Fruit fly (Drosophila melanogaster): Measurements from ENCODE around the gene Mau2.

Gene Mau2

DNA sequence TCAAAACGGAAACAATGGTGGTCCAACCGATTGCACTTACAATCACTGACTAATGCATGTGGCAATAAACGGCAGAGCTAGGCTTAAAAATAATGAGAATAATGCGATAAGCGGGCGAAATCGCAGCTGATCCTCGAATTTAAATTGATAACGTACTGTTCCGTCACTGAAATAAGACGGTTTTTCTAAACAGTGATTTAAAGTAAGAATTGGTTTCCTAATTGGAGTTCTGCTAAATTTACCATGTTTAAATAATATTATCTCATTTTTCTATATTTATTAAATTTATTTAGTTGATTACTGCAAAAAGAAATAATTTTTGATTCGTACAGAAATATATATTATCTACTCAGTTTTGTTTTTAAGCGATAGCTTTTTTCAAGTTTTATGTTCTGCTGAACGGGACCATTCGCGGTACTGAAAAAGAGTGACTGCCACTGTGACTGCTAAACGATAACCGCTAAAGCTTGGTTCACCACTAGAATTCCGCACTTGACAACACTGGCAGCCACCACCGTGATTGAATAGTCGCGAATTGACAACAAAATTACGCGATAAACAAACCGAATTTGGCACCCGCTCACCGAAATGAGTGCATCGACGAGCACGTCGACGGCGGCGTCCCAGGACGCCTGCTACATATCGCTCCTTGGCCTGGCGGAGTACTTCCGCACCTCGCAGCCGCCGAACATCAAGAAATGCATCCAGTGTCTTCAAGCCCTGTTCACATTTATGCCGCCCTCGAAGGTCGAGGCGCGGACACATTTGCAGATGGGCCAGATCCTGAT, at the start of gene Mau2, which contains the start of gene Spn88Eb:
TSS of gene Mau2 (plus strand) at position 493 of the 788 bp plus-strand sequence.
TSS of gene Spn88Eb (minus strand) at position 51 of the 788 bp plus-strand sequence.
- peak in 1 of 2 experiments; percentile 24 for TF ChIP-seq CTCF (optimal IDR thresholded peaks at IDR 0.05)
- TF ChIP-seq CG8478 (optimal IDR thresholded peaks at IDR 0.05) = no peak

DNA sequence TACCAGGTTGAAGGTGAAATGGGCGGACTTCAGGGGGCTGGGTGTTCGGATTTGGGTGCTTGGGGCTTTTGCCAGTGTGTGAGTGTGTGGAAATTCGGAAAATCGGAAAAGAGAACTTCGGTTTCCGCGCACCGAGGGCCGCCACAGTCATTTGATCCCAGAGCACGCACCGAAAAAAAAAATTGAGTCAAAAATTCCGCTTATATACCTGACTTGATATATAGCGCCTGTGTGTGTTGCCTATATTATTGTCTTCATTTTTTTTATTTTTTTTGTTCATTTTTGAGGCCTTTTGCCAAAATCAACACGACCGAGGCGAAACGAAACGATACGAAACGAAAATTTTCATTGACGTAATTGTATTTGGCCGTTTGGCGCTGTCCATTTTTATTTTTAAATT, 31.8 kb upstream of the Mau2 start:
- no peak for TF ChIP-seq CG8478 (optimal IDR thresholded peaks at IDR 0.05)
- TF ChIP-seq CTCF (optimal IDR thresholded peaks at IDR 0.05) = no peak

DNA sequence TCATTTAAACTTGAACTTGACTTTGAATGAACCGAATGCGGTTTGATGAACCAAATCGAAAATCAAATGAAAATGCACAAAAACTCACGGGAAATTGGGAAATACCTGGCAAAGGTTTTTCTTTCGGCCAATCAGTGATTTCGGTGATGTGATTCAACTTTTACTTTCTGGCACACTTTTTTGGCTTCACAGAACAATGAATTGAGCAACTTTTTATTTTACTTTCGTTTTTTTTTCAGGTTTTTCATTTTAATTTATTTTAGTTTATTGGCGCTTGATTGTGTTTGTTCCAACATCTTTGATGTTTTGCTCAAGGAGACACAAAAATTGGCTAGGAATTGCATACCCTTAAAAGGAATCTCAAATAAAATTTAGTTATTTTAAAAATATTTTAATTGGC, 27.5 kb upstream of the Mau2 start, which contains the start of gene Mf:
TSS of gene Mf (minus strand) at position 44 of the 400 bp plus-strand sequence.
- TF ChIP-seq CTCF (optimal IDR thresholded peaks at IDR 0.05) = no peak
- TF ChIP-seq CG8478 (optimal IDR thresholded peaks at IDR 0.05) = no peak

DNA sequence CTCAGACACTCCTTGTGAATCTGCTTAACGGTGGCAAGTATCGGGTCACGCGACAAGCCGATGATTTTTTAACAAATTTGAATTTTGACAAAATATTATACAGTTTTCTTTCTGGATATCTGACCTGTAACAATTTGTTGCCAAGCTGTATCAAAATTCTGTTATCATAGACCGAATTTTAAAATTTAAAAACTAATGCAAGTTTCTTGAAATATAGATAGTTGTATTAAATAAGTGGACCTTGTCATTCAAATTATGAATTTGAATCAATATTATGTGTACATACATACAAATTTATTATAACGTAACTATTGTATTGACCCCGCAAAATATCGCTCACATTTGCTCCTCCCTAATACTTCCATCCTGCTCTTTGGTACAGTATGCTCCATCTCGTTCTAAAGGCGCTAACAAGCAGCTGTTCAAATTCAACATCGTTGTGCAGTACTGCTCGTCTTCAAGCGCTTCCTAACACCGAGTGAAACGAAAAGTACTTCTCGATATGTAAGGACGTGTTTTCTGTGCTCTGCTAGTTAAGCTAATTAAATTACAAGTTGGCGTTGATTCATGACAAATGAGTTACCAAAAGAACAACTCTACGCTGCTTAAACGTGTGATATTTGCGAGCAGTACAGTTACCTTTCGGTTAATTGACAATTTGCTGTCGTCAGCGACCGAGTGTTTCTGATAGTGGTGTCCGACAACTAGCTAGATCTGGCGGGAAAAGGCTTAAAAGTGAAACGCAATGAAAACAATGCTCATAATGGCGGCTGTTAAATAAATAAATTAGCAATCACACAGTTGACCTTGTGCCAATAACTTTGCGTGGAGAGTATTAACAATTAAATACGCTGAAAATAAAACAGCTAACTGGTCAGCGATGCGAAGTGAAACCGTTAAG, 12.6 kb upstream of the Mau2 start, which contains the start of the genes Kpc1 and CG42542:
TSS of gene Kpc1 (minus strand) at position 77 of the 901 bp plus-strand sequence.
TSS of gene CG42542 (plus strand) at position 465 of the 901 bp plus-strand sequence.
- TF ChIP-seq CTCF (optimal IDR thresholded peaks at IDR 0.05) (no peak), CG8478 (optimal IDR thresholded peaks at IDR 0.05) (no peak)

DNA sequence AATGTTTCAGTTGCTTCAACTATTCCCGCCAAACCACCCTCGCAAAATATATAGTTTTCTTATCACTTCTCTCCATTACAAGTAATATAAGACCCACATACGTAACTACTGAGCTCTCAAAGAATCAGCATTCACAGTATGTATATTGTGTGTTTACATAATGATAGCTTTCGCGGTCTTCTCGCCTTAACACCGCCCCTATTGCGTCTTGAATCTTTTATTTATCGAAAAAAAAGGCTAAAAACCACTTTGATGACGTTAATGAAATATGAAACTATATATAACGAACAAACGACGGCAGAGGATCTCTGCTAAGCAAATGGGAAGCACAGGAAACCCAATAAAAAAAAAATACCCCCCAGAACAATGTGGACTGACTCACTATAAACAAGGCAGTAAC, 11.6 kb upstream of the Mau2 start:
- TF ChIP-seq CTCF (optimal IDR thresholded peaks at IDR 0.05) = no peak
- no peak for TF ChIP-seq CG8478 (optimal IDR thresholded peaks at IDR 0.05)

DNA sequence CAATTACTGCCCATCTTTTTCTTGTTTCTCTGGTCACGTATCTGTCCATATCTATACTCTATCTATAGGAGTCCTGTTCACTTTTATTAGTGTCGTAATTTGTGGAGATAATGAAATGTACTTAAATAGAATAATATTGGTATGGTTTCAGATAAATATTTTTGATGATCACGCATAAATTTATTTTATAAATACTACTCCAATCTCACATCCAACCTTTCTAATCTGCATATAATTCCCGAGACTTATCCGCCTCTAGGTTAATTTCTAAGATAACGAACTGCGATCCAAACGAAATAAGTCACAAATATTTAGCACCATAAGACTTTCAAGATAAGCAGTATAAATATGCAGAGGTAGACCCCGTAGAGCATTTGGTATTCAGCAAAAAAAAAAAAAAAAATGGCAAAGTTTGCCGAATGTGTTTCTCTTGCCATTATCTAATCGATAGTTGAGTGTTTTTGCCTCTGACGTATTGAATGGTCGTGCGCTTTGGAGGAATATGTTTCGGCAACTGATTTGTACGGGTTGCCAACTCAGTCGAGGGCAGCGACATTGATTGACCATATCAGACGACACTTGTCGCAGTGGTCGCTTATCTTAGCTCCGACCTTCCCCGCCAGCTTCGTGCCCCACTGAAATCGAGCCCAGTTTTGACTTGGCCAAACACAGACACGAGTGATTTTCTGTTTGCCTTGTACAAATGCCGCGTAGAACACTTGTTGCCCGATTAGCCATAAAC, 10.8 kb upstream of the Mau2 start:
- TF ChIP-seq CG8478 (optimal IDR thresholded peaks at IDR 0.05) (no peak), CTCF (optimal IDR thresholded peaks at IDR 0.05) (no peak)

DNA sequence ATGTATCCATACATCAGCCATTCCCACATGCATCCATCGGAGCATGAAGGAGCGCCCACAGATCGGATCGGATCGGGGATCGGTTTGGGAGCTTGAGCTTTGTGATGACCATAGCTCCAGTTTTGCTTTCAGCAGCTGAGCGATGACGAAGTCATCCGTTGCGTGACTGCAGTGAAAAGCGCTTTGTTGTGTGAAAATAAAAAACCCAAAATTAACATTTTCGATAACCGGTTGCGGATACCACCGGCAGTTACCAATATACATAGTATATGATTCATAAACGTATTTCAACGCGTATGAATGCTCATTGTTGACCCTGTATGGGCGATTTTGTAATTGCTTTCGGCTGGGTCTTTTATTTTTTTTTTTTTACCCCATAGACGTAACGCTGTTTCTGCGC, 3.8 kb upstream of the Mau2 start:
- TF ChIP-seq CTCF (optimal IDR thresholded peaks at IDR 0.05) = no peak
- TF ChIP-seq CG8478 (optimal IDR thresholded peaks at IDR 0.05) = no peak

DNA sequence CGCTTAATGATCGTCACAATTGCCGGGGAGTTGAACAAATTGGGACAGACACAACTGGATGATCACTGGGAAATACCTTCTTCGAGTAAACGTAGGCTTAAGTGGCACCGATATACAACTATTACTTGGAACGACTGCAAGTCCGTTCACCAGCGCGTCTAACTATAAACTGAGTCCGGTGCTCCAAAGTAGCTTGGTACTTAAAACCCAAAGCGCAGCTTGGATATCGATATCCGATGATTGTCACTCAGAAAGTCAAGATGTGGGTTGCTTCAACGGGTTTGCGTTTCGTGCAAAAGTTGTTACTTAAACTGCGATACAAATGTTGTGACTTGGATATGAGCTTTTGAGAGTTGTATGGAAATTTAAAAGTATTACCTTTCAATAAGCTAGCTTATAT, 2.7 kb upstream of the Mau2 start, which contains the start of gene Spn88Ea:
TSS of gene Spn88Ea (minus strand) at position 175 of the 400 bp plus-strand sequence.
- TF ChIP-seq CG8478 (optimal IDR thresholded peaks at IDR 0.05) (no peak), CTCF (optimal IDR thresholded peaks at IDR 0.05) (no peak)

DNA sequence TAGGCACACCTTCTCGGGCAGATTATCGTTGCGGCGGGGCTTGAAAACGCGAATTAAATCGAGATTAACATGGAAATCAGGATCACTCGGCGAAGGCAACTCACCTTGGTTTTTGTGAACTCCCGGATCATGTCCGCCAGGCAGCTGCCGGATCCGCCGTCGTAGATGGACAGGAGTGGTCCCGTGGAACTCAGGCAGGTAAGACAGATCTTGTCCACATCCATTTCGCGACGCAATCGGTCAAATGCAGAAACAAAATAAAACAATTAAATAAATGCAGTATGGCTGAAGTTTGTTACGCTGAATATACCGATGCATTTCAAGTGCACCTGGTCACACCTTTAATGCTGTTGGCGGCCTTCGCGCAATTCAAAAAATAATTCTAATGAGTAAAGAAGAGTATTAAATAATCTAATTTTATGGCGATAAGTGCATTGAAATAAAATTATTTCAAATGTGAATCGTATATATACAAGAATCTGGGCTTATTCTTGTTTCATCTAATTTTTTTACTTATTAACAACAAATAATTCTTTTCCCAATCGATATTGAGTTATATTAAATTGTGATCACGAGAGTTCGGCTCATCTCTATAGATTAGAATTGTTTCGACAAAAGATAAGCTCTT, 4.5 kb downstream of the Mau2 start, which contains the start of the genes CG6654 and CG4210:
TSS of gene CG6654 (minus strand) at position 297 of the 628 bp plus-strand sequence.
TSS of gene CG4210 (plus strand) at position 613 of the 628 bp plus-strand sequence.
- TF ChIP-seq CTCF (optimal IDR thresholded peaks at IDR 0.05) (no peak), CG8478 (optimal IDR thresholded peaks at IDR 0.05) (no peak)

DNA sequence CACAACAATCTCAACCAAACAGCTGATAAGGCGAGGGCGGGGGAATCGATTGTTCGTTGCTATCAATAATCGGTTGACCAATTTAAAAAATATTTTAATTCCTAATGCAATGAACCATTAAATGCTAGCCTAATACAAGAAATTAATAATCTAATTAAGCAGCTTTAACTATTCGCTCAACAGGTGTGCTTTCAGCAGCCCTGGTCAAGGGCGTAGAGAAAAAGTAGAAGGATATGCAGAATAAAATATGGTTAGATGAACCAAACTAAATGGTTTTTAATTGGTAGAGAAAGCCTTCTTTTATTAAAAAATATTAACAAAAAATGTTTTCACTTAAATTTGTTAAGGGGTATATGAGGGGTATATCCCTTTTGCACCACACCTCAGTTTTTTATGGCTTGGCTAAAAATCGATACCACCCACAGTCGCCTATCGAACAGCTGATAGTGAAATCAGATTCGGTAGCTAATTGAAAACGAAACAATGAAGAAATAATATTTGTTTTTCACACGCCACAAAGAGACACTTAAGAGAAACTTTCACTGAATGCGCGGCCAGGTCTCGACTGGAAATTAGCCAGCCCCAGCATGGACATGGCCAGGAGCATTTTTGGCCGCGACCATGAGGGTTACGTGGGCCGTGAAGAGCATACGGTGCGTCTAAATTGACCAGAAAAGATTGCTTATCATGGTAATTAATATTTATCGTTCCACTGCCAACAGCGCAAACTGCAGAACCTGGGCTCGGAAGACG, 10.0 kb downstream of the Mau2 start, which contains the start of the genes SIDL and CG12241:
TSS of gene SIDL (minus strand) at position 51 of the 753 bp plus-strand sequence.
TSS of gene CG12241 (plus strand) at position 433 of the 753 bp plus-strand sequence.
- no peak for TF ChIP-seq CG8478 (optimal IDR thresholded peaks at IDR 0.05)
- no peak for TF ChIP-seq CTCF (optimal IDR thresholded peaks at IDR 0.05)

DNA sequence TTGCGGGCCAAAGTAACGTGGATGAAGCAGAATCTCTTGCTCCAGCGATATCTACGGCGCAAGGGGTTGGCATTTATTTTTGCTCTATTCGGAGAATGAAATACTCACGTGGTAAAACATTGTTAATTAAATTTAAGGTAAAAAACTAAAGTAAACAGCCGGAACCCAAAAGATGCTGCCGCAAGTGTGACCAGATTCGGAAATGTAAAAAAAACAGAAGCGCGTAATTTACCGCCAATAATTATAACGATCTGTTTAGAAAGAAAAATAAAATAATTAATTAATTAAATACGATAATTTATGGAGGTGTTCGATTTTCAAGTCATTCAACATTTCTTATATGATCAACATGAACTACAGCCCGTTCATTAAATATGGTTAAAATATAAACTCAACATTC, 14.0 kb downstream of the Mau2 start, which contains the start of gene Polr2G:
TSS of gene Polr2G (minus strand) at position 208 of the 400 bp plus-strand sequence.
- TF ChIP-seq CTCF (optimal IDR thresholded peaks at IDR 0.05) (no peak), CG8478 (optimal IDR thresholded peaks at IDR 0.05) (no peak)

DNA sequence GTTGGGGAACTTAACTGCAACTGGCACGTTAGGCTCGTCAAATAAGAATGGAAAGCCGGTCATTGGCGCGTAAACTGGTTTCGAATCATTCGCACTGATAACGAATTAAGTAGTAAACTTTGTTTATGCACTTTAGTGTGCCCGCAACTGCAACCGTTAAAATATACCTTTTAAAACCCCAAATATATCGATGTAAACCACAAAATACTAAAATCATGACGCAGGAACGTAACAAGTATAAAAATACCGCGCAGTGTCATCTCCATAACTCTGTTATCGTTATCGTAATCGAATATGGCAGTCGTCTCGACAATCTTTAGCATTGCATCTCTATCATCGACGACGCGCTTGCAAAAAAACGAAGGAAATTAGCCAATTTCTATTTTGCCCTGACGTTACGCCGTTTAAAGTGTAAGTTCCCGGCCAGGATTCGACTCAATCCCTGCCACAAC, 16.3 kb downstream of the Mau2 start, which contains the start of the genes CG31344 and Caf1-55:
TSS of gene CG31344 (minus strand) at position 51 of the 452 bp plus-strand sequence.
TSS of gene Caf1-55 (plus strand) at position 298 of the 452 bp plus-strand sequence.
- TF ChIP-seq CTCF (optimal IDR thresholded peaks at IDR 0.05) (no peak), CG8478 (optimal IDR thresholded peaks at IDR 0.05) (no peak)

All from S2 (cell line).